Worm (Caenorhabditis elegans) whole organism, early embryonic: Measurements from ENCODE around the gene F08F3.6.

Experiments used
- ceh-13 ChIP-seq: fragments of 200-800 bp; sonication (Bioruptor generic); optimal IDR thresholded peaks from 2 replicates; lab custom pipeline; 2018; ENCODE audit warnings: mild to moderate bottlenecking, missing genetic modification characterization, missing compliant biosample characterization
- scrt-1 ChIP-seq: fragments of 200-800 bp; sonication (Bioruptor generic); IDR thresholded peaks from 2 replicates; pipeline ENCODE4 v1.3.6; 2022; ENCODE audit warnings: missing genetic modification characterization, missing compliant biosample characterization

- TF ChIP-seq ceh-13 (GFP tag; lab: Kevin White, UChicago) (no peak), scrt-1 (GFP tag; lab: Robert Waterston, UW) (no peak)
These were observed 5.1 kb upstream of the F08F3.6 start for ce11 chrV:5425008-5425407.
